Worm (Caenorhabditis elegans) whole organism, L1 larva: ENCODE data around the gene W02B3.7.

ENCODE experiments used
- C04F5.9 ChIP-seq: sonication (generic microtip); optimal IDR thresholded peaks from 2 replicates; lab custom pipeline; 2016; ENCODE audit warnings: missing genetic modification characterization, missing compliant biosample characterization
- C16A3.4 ChIP-seq: fragments of 150-350 bp; optimal IDR thresholded peaks from 2 replicates; lab custom pipeline; 2014; ENCODE audit warnings: missing biosample characterization, missing genetic modification characterization
- blmp-1 ChIP-seq: fragments of 150-350 bp; optimal IDR thresholded peaks from 2 replicates; lab custom pipeline; 2014; ENCODE audit warnings: missing biosample characterization, missing genetic modification characterization
- ceh-63 ChIP-seq: fragments of 200-800 bp; sonication (Bioruptor generic); optimal IDR thresholded peaks from 2 replicates; lab custom pipeline; 2018; ENCODE audit warnings: mild to moderate bottlenecking, missing genetic modification characterization, missing compliant biosample characterization
- ceh-8 ChIP-seq: fragments of 200-800 bp; sonication (Bioruptor generic); optimal IDR thresholded peaks from 2 replicates; lab custom pipeline; 2018; ENCODE audit warnings: mild to moderate bottlenecking, missing genetic modification characterization, moderate library complexity, missing compliant biosample characterization
- efl-1 ChIP-seq, 4 experiments: fragments of 150-350 bp; optimal IDR thresholded peaks in 3 of 4; peaks in 1 of 4; 1 replicate in 1 of 4; 2 replicates in 3 of 4; lab custom pipeline; 2014; ENCODE audit warnings: missing biosample characterization in 2 of 4, missing genetic modification characterization in 2 of 4, missing genetic modification reagents in 2 of 4
- efl-3 ChIP-seq: fragments of 200-800 bp; sonication (Bioruptor generic); optimal IDR thresholded peaks from 2 replicates; lab custom pipeline; 2018; ENCODE audit warnings: mild to moderate bottlenecking, missing genetic modification characterization, missing compliant biosample characterization
- egl-27 ChIP-seq, 2 experiments: fragments of 150-350 bp in 1 of 2; sonication (generic microtip); optimal IDR thresholded peaks; 3 replicates each; lab custom pipeline; 2017 to 2018; ENCODE audit warnings: missing biosample characterization in 2 of 2, missing genetic modification characterization in 2 of 2, missing genetic modification reagents in 2 of 2
- ets-5 ChIP-seq: fragments of 200-800 bp; sonication (Bioruptor generic); IDR thresholded peaks from 2 replicates; pipeline ENCODE4 v1.3.6; 2022; ENCODE audit warnings: missing genetic modification characterization, missing compliant biosample characterization
- fkh-10 ChIP-seq: sonication (generic microtip); optimal IDR thresholded peaks from 2 replicates; lab custom pipeline; 2017; ENCODE audit warnings: missing biosample characterization, missing genetic modification reagents, missing genetic modification characterization
- grh-1 ChIP-seq: fragments of 200-800 bp; sonication (Bioruptor generic); IDR thresholded peaks from 2 replicates; pipeline ENCODE4 v1.3.6; 2022; ENCODE audit warnings: missing genetic modification reagents, missing genetic modification characterization, missing compliant biosample characterization
- hlh-4 ChIP-seq: sonication (generic microtip); optimal IDR thresholded peaks from 2 replicates; lab custom pipeline; 2016; ENCODE audit warnings: mild to moderate bottlenecking, missing genetic modification characterization, missing compliant biosample characterization
- jun-1 ChIP-seq: fragments of 150-350 bp; optimal IDR thresholded peaks from 2 replicates; lab custom pipeline; 2014; ENCODE audit warnings: missing biosample characterization, missing genetic modification reagents, missing genetic modification characterization
- lsy-2 ChIP-seq, 2 experiments: fragments of 150-350 bp; optimal IDR thresholded peaks; 2 replicates each; lab custom pipeline; 2014; ENCODE audit warnings: missing biosample characterization in 2 of 2, missing genetic modification characterization in 2 of 2
- mab-9 ChIP-seq: fragments of 200-800 bp; sonication (Bioruptor generic); IDR thresholded peaks from 2 replicates; pipeline ENCODE4 v1.3.6; 2022; ENCODE audit warnings: missing genetic modification reagents, missing genetic modification characterization, missing compliant biosample characterization
- nhr-237 ChIP-seq: fragments of 150-350 bp; optimal IDR thresholded peaks from 2 replicates; lab custom pipeline; 2014; ENCODE audit warnings: missing biosample characterization, missing genetic modification characterization
- nhr-28 ChIP-seq: fragments of 150-350 bp; optimal IDR thresholded peaks from 2 replicates; lab custom pipeline; 2014; ENCODE audit warnings: missing biosample characterization, missing genetic modification characterization
- nhr-71 ChIP-seq: sonication (generic microtip); optimal IDR thresholded peaks from 2 replicates; lab custom pipeline; 2016; ENCODE audit warnings: mild to moderate bottlenecking, missing genetic modification characterization, moderate library complexity, missing compliant biosample characterization
- nhr-76 ChIP-seq: sonication (generic microtip); optimal IDR thresholded peaks from 2 replicates; lab custom pipeline; 2017; ENCODE audit warnings: missing biosample characterization, missing genetic modification characterization
- nhr-84 ChIP-seq: sonication (generic microtip); optimal IDR thresholded peaks from 2 replicates; lab custom pipeline; 2017; ENCODE audit warnings: missing biosample characterization, missing genetic modification characterization
- nhr-85 ChIP-seq: sonication (generic microtip); peaks from one replicate; lab custom pipeline; 2016; ENCODE audit warnings: missing genetic modification characterization, inconsistent platforms, missing compliant biosample characterization
- nhr-90 ChIP-seq: sonication (generic microtip); optimal IDR thresholded peaks from 2 replicates; lab custom pipeline; 2016; ENCODE audit warnings: mild to moderate bottlenecking, missing genetic modification characterization, missing compliant biosample characterization; ENCODE audit not compliant: poor library complexity
- pag-3 ChIP-seq: sonication (generic microtip); optimal IDR thresholded peaks from 2 replicates; lab custom pipeline; 2017; ENCODE audit warnings: missing genetic modification characterization, mild to moderate bottlenecking, missing compliant biosample characterization, antibody characterized with exemption, borderline replicate concordance; ENCODE audit not compliant: insufficient read depth
- pqm-1 ChIP-seq: sonication (generic microtip); optimal IDR thresholded peaks from 3 replicates; lab custom pipeline; 2017; ENCODE audit warnings: missing biosample characterization, missing genetic modification characterization
- rnt-1 ChIP-seq: sonication (generic microtip); optimal IDR thresholded peaks from 2 replicates; lab custom pipeline; 2016; ENCODE audit warnings: mild to moderate bottlenecking, missing genetic modification characterization, moderate library complexity, missing compliant biosample characterization
- snu-23 ChIP-seq: sonication (generic microtip); optimal IDR thresholded peaks from 2 replicates; lab custom pipeline; 2016; ENCODE audit warnings: missing genetic modification characterization, missing compliant biosample characterization
- sptf-1 ChIP-seq: fragments of 150-350 bp; optimal IDR thresholded peaks from 2 replicates; lab custom pipeline; 2014; ENCODE audit warnings: missing biosample characterization, missing genetic modification characterization
- sup-37 ChIP-seq: fragments of 200-800 bp; sonication (Bioruptor generic); optimal IDR thresholded peaks from 2 replicates; lab custom pipeline; 2018; ENCODE audit warnings: mild to moderate bottlenecking, missing genetic modification characterization, missing compliant biosample characterization
- swsn-7 ChIP-seq: sonication (generic microtip); optimal IDR thresholded peaks from 2 replicates; lab custom pipeline; 2016; ENCODE audit warnings: missing genetic modification characterization, missing compliant biosample characterization
- unc-30 ChIP-seq: sonication (generic microtip); optimal IDR thresholded peaks from 2 replicates; lab custom pipeline; 2017; ENCODE audit warnings: missing biosample characterization, missing genetic modification characterization
- unc-62 ChIP-seq: fragments of 150-350 bp; optimal IDR thresholded peaks from 2 replicates; lab custom pipeline; 2014; ENCODE audit warnings: missing biosample characterization, missing genetic modification reagents, missing genetic modification characterization
- zip-4 ChIP-seq: fragments of 200-800 bp; sonication (Bioruptor generic); optimal IDR thresholded peaks from 2 replicates; lab custom pipeline; 2018; ENCODE audit warnings: mild to moderate bottlenecking, missing genetic modification characterization, moderate library complexity, missing compliant biosample characterization
- ztf-4 ChIP-seq: fragments of 150-350 bp; optimal IDR thresholded peaks from 2 replicates; lab custom pipeline; 2014; ENCODE audit warnings: missing biosample characterization, missing genetic modification characterization

W02B3.7 gene

ce11 chrIII:691933-692332 lies at the start of gene W02B3.7:
TSS of gene W02B3.7 (minus strand) at chrIII:692033.
- TF ChIP-seq ceh-63: no peak
- TF ChIP-seq efl-3 (GFP tag; lab: Kevin White, UChicago): no peak
- no peak for TF ChIP-seq blmp-1 (tag; lab: Kevin White, UChicago)
- no peak for TF ChIP-seq C04F5.9 (tag; lab: Kevin White, UChicago)
- TF ChIP-seq swsn-7 (tag; lab: Kevin White, UChicago): no peak
- TF ChIP-seq mab-9: no peak
- no peak for TF ChIP-seq sptf-1 (tag; lab: Kevin White, UChicago)
- no peak for TF ChIP-seq pag-3 (tag; lab: Kevin White, UChicago)
- TF ChIP-seq pqm-1: no peak
- no peak for TF ChIP-seq nhr-85 (tag; lab: Kevin White, UChicago)
- no peak for TF ChIP-seq nhr-90 (tag; lab: Kevin White, UChicago)
- TF ChIP-seq grh-1 (GFP tag; lab: Robert Waterston, UW): no peak
- no peak for TF ChIP-seq fkh-10
- TF ChIP-seq, all 84 proteins: peak for 0

- TF ChIP-seq pag-3 (tag; lab: Kevin White, UChicago): no peak
- TF ChIP-seq nhr-71 (tag; lab: Kevin White, UChicago): no peak
- TF ChIP-seq nhr-237 (tag; lab: Kevin White, UChicago): no peak
- no peak for TF ChIP-seq hlh-4
- TF ChIP-seq egl-27 (tag; optimal IDR thresholded peaks at IDR 0.05; lab: Kevin White, UChicago): no peak
- no peak for TF ChIP-seq nhr-76 (tag; lab: Kevin White, UChicago)
- no peak for TF ChIP-seq unc-62
- no peak for TF ChIP-seq C16A3.4 (tag; lab: Kevin White, UChicago)
- TF ChIP-seq ztf-4 (tag; lab: Kevin White, UChicago): no peak
These were observed 48.5 kb upstream of the W02B3.7 start, which contains the start of gene idpp-1 for ce11 chrIII:740382-740781. TSS of gene idpp-1 (plus strand) at chrIII:740682.

- no peak for TF ChIP-seq nhr-90 (tag; lab: Kevin White, UChicago)
- no peak for TF ChIP-seq efl-1 (optimal IDR thresholded peaks at IDR 0.05; lab: Kevin White, UChicago)
- TF ChIP-seq efl-1 (GFP tag; optimal IDR thresholded peaks at IDR 0.05 in 1 of 2; lab: Kevin White, UChicago): peak in 1 of 2 experiments; percentile 4
These were observed 36.9 kb upstream of the W02B3.7 start for ce11 chrIII:728694-729093.

ce11 chrIII:728074-728473 lies 36.2 kb upstream of the W02B3.7 start:
- TF ChIP-seq nhr-85 (tag; lab: Kevin White, UChicago): peak; percentile 70
- TF ChIP-seq unc-30 (tag; lab: Kevin White, UChicago): no peak
- TF ChIP-seq, all 84 proteins: peak for 1

ce11 chrIII:724819-725218 lies 33.0 kb upstream of the W02B3.7 start, which contains the start of gene flp-24:
TSS of gene flp-24 (plus strand) at chrIII:725119.
- TF ChIP-seq snu-23 (GFP tag; lab: Kevin White, UChicago): no peak
- TF ChIP-seq rnt-1 (tag; lab: Kevin White, UChicago): no peak
- no peak for TF ChIP-seq ceh-8 (GFP tag; lab: Kevin White, UChicago)
- TF ChIP-seq unc-30 (tag; lab: Kevin White, UChicago): no peak
- no peak for TF ChIP-seq hlh-4
- TF ChIP-seq nhr-90 (tag; lab: Kevin White, UChicago): no peak
- TF ChIP-seq sup-37: no peak

- TF ChIP-seq unc-30 (tag; lab: Kevin White, UChicago) (no peak), ets-5 (GFP tag; lab: Robert Waterston, UW) (no peak), nhr-85 (tag; lab: Kevin White, UChicago) (no peak), fkh-10 (no peak), jun-1 (tag; lab: Kevin White, UChicago) (no peak), nhr-84 (tag; lab: Kevin White, UChicago) (no peak), lsy-2 (tag; optimal IDR thresholded peaks at IDR 0.05; lab: Kevin White, UChicago) (no peak), nhr-28 (tag; lab: Kevin White, UChicago) (no peak), zip-4 (GFP tag; lab: Kevin White, UChicago) (no peak)
These were observed 18.2 kb upstream of the W02B3.7 start for ce11 chrIII:710042-710441.
